Worm (Caenorhabditis elegans) whole organism, L1 larva: Measurements from ENCODE around the gene T26C5.2.

Source experiments
- C16A3.4 ChIP-seq: fragments of 150-350 bp; optimal IDR thresholded peaks from 2 replicates; lab custom pipeline; 2014; ENCODE audit warnings: missing biosample characterization, missing genetic modification characterization
- ama-1 ChIP-seq: fragments of 150-350 bp; optimal IDR thresholded peaks from 2 replicates; lab custom pipeline; 2014
- fkh-8 ChIP-seq: sonication (generic microtip); optimal IDR thresholded peaks from 2 replicates; lab custom pipeline; 2016; ENCODE audit warnings: mild to moderate bottlenecking, missing genetic modification characterization, missing compliant biosample characterization
- nhr-11 ChIP-seq: fragments of 150-350 bp; optimal IDR thresholded peaks from 2 replicates; lab custom pipeline; 2014; ENCODE audit warnings: missing biosample characterization, missing genetic modification characterization
- nhr-76 ChIP-seq: sonication (generic microtip); optimal IDR thresholded peaks from 2 replicates; lab custom pipeline; 2017; ENCODE audit warnings: missing biosample characterization, missing genetic modification characterization
- zag-1 ChIP-seq: fragments of 150-350 bp; optimal IDR thresholded peaks from 2 replicates; lab custom pipeline; 2014; ENCODE audit warnings: missing biosample characterization, missing genetic modification characterization

ce11 chrII:9285171-9286025 lies 52.4 kb downstream of the T26C5.2 start, which contains the start of gene mtrr-1:
- TF ChIP-seq zag-1 (tag; lab: Kevin White, UChicago): no peak
- peak; percentile 59 for TF ChIP-seq ama-1
- no peak for TF ChIP-seq nhr-11
- no peak for TF ChIP-seq fkh-8 (tag; lab: Kevin White, UChicago)
- no peak for TF ChIP-seq C16A3.4
- no peak for TF ChIP-seq nhr-76 (tag; lab: Kevin White, UChicago)
